Worm (Caenorhabditis elegans): ENCODE results near the gene K02C4.2.

The K02C4.2 gene

ce11 chrII:8062334-8062791 lies 13.2 kb upstream of the K02C4.2 start, which contains the start of gene ufd-2 (continued):
- TF ChIP-seq ceh-88 (GFP tag; IDR thresholded peaks at IDR 0.05) = no peak
- TF ChIP-seq sox-4 (tag; optimal IDR thresholded peaks at IDR 0.05) = no peak
- TF ChIP-seq aha-1 (tag; optimal IDR thresholded peaks at IDR 0.05) = no peak
- TF ChIP-seq mdl-1 (tag; optimal IDR thresholded peaks at IDR 0.05) = peak in 1 of 2 experiments; percentile 35
- TF ChIP-seq pqm-1 (tag; optimal IDR thresholded peaks at IDR 0.05) = no peak
- peak; percentile 70 for TF ChIP-seq fkh-8 (tag; optimal IDR thresholded peaks at IDR 0.05)
- peak; percentile 64 for TF ChIP-seq nhr-47 (tag; optimal IDR thresholded peaks at IDR 0.05)
- TF ChIP-seq mab-9 (GFP tag; IDR thresholded peaks at IDR 0.05) = no peak
- TF ChIP-seq hlh-17 (GFP tag; optimal IDR thresholded peaks at IDR 0.05; ENCODE audit: borderline replicate concordance) = no peak
- peak; percentile 53 for TF ChIP-seq lin-13 (GFP tag; optimal IDR thresholded peaks at IDR 0.05)
- peak; percentile 4 for TF ChIP-seq nhr-237 (tag; optimal IDR thresholded peaks at IDR 0.05)
- peak; percentile 22 for TF ChIP-seq isw-1 (GFP tag; IDR thresholded peaks at IDR 0.05)
- peak; percentile 67 to 89 for TF ChIP-seq lsy-2 (tag; optimal IDR thresholded peaks at IDR 0.05)
- no peak for TF ChIP-seq egl-13 (tag; optimal IDR thresholded peaks at IDR 0.05)
- TF ChIP-seq ceh-8 (GFP tag; optimal IDR thresholded peaks at IDR 0.05) = no peak
- peak; percentile 44 for TF ChIP-seq nhr-19 (GFP tag; conservative IDR thresholded peaks at IDR 0.05)
- no peak for TF ChIP-seq ztf-4 (tag; optimal IDR thresholded peaks at IDR 0.05)
- TF ChIP-seq ceh-63 (GFP tag; optimal IDR thresholded peaks at IDR 0.05) = no peak
- peak; percentile 30 for TF ChIP-seq dsc-1 (tag; optimal IDR thresholded peaks at IDR 0.05)
- TF ChIP-seq ceh-90 (tag; optimal IDR thresholded peaks at IDR 0.05) = no peak
- TF ChIP-seq pag-3 (tag; optimal IDR thresholded peaks at IDR 0.05; ENCODE audit: borderline replicate concordance, insufficient read depth) = no peak
- peak; percentile 11 for TF ChIP-seq C04F5.9 (tag; optimal IDR thresholded peaks at IDR 0.05)
- no peak for TF ChIP-seq nhr-28 (tag; optimal IDR thresholded peaks at IDR 0.05)
- TF ChIP-seq ets-5 (GFP tag; IDR thresholded peaks at IDR 0.05) = no peak
- no peak for TF ChIP-seq lin-39 (tag; optimal IDR thresholded peaks at IDR 0.05)
- TF ChIP-seq snpc-4 (tag; optimal IDR thresholded peaks at IDR 0.05) = no peak
- peak; percentile 77 to 81 for TF ChIP-seq efl-1 (optimal IDR thresholded peaks at IDR 0.05)
- peak; percentile 70 to 96 for TF ChIP-seq efl-1 (GFP tag; optimal IDR thresholded peaks at IDR 0.05 in 1 of 2)
- TF ChIP-seq lin-35 (GFP tag; optimal IDR thresholded peaks at IDR 0.05) = peak; percentile 72 to 83
- no peak for TF ChIP-seq elt-3 (tag; optimal IDR thresholded peaks at IDR 0.05)
- peak; percentile 66 for TF ChIP-seq F16B12.6 (tag; optimal IDR thresholded peaks at IDR 0.05)
- TF ChIP-seq mef-2 (tag; optimal IDR thresholded peaks at IDR 0.05) = no peak
- TF ChIP-seq nhr-76 (tag; optimal IDR thresholded peaks at IDR 0.05) = no peak
- TF ChIP-seq sup-37 (GFP tag; optimal IDR thresholded peaks at IDR 0.05) = no peak
- peak; percentile 60 for TF ChIP-seq nhr-85 (tag)
- TF ChIP-seq hlh-4 (tag; optimal IDR thresholded peaks at IDR 0.05) = no peak
- peak; percentile 23 for TF ChIP-seq tlp-1 (tag; optimal IDR thresholded peaks at IDR 0.05)
- TF ChIP-seq unc-30 (tag; optimal IDR thresholded peaks at IDR 0.05) = no peak
- TF ChIP-seq C34B4.2 (tag; optimal IDR thresholded peaks at IDR 0.05) = no peak

ce11 chrII:8065985-8066384 lies 9.6 kb upstream of the K02C4.2 start, which contains the start of gene pdha-1:
Gene pdha-1 (plus strand): TSS chrII:8066285.
- TF ChIP-seq mef-2 (tag; optimal IDR thresholded peaks at IDR 0.05) (no peak), F16B12.6 (tag; optimal IDR thresholded peaks at IDR 0.05) (no peak), elt-2 (tag; optimal IDR thresholded peaks at IDR 0.05) (no peak), zag-1 (tag; optimal IDR thresholded peaks at IDR 0.05) (no peak), pag-3 (tag; optimal IDR thresholded peaks at IDR 0.05; ENCODE audit: borderline replicate concordance, insufficient read depth) (no peak), lin-13 (GFP tag; optimal IDR thresholded peaks at IDR 0.05) (no peak), ceh-88 (GFP tag; IDR thresholded peaks at IDR 0.05) (no peak), lir-3 (tag; optimal IDR thresholded peaks at IDR 0.05; ENCODE audit: poor library complexity) (no peak), ztf-11 (tag; optimal IDR thresholded peaks at IDR 0.05) (no peak), ces-1 (GFP tag; optimal IDR thresholded peaks at IDR 0.05) (no peak), unc-62 (GFP tag; optimal IDR thresholded peaks at IDR 0.05) (no peak), Y116A8C.19 (tag; optimal IDR thresholded peaks at IDR 0.05; ENCODE audit: borderline replicate concordance) (no peak), nhr-19 (GFP tag; conservative IDR thresholded peaks at IDR 0.05) (no peak), sptf-1 (tag; optimal IDR thresholded peaks at IDR 0.05) (no peak), unc-86 (tag; optimal IDR thresholded peaks at IDR 0.05) (no peak), lsy-2 (tag; optimal IDR thresholded peaks at IDR 0.05) (no peak), rnt-1 (tag; optimal IDR thresholded peaks at IDR 0.05) (no peak), ceh-63 (GFP tag; optimal IDR thresholded peaks at IDR 0.05) (no peak)
